Worm (Caenorhabditis elegans) whole organism, L4 larva: Measurements from ENCODE around the gene acs-19.

Source experiments
- Y5F2A.4 ChIP-seq: fragments of 200-800 bp; sonication (Bioruptor generic); optimal IDR thresholded peaks from 2 replicates; lab custom pipeline; 2018; ENCODE audit warnings: mild to moderate bottlenecking, missing genetic modification characterization, missing compliant biosample characterization
- ceh-28 ChIP-seq: fragments of 150-350 bp; optimal IDR thresholded peaks from 2 replicates; lab custom pipeline; 2014; ENCODE audit warnings: missing biosample characterization, missing genetic modification reagents, missing genetic modification characterization
- egl-27 ChIP-seq: sonication (generic microtip); optimal IDR thresholded peaks from 3 replicates; lab custom pipeline; 2017; ENCODE audit warnings: missing biosample characterization, missing genetic modification reagents, missing genetic modification characterization
- nhr-11 ChIP-seq: fragments of 150-350 bp; optimal IDR thresholded peaks from 2 replicates; lab custom pipeline; 2014; ENCODE audit warnings: missing biosample characterization, missing genetic modification characterization

ce11 chrIII:3898354-3898753 is 34.1 kb downstream of the acs-19 start:
- no peak for TF ChIP-seq nhr-11 (tag; lab: Kevin White, UChicago)
- TF ChIP-seq egl-27 (tag; lab: Kevin White, UChicago): no peak
- TF ChIP-seq Y5F2A.4 (GFP tag; lab: Kevin White, UChicago): no peak
- TF ChIP-seq ceh-28 (tag; lab: Kevin White, UChicago): no peak
